Worm (Caenorhabditis elegans) whole organism, midembryonic: ENCODE measurements around the gene K03B8.4.

Source experiments
- T22C8.4 ChIP-seq: fragments of 200-800 bp; sonication (Bioruptor generic); IDR thresholded peaks from 2 replicates; pipeline ENCODE4 v1.3.6; 2022; ENCODE audit warnings: missing genetic modification characterization, missing compliant biosample characterization
- cog-1 ChIP-seq: sonication (generic microtip); optimal IDR thresholded peaks from 2 replicates; lab custom pipeline; 2016; ENCODE audit warnings: missing genetic modification characterization, missing compliant biosample characterization
- flt-1 ChIP-seq: fragments of 200-800 bp; sonication (Bioruptor generic); IDR thresholded peaks from 2 replicates; pipeline ENCODE4 v1.3.6; 2022; ENCODE audit warnings: missing genetic modification characterization, missing compliant biosample characterization
- klf-2 ChIP-seq: fragments of 200-800 bp; sonication (Bioruptor generic); conservative IDR thresholded peaks from 2 replicates; pipeline ENCODE4 v1.3.6; 2022; ENCODE audit warnings: missing genetic modification reagents, missing genetic modification characterization, missing compliant biosample characterization
- med-1 ChIP-seq: sonication (generic microtip); optimal IDR thresholded peaks from 2 replicates; lab custom pipeline; 2017; ENCODE audit warnings: missing genetic modification characterization, mild to moderate bottlenecking, missing compliant biosample characterization, antibody characterized with exemption, missing genetic modification reagents; ENCODE audit not compliant: insufficient read depth
- ztf-23 ChIP-seq: fragments of 200-800 bp; sonication (Bioruptor generic); IDR thresholded peaks from 2 replicates; pipeline ENCODE4 v1.3.6; 2022; ENCODE audit warnings: missing genetic modification reagents, missing genetic modification characterization, missing compliant biosample characterization
- ztf-29 ChIP-seq: fragments of 200-800 bp; sonication (Bioruptor generic); IDR thresholded peaks from 2 replicates; pipeline ENCODE4 v1.3.6; 2022; ENCODE audit warnings: missing genetic modification reagents, missing genetic modification characterization, missing compliant biosample characterization

ce11 chrV:11424565-11424964, 29.6 kb upstream of the K03B8.4 start, which contains the start of gene T26H10.2:
- no peak for TF ChIP-seq T22C8.4 (GFP tag; lab: Robert Waterston, UW)
- TF ChIP-seq ztf-29 (GFP tag; lab: Robert Waterston, UW), result no peak
- TF ChIP-seq klf-2 (GFP tag; lab: Robert Waterston, UW), result no peak
- no peak for TF ChIP-seq ztf-23 (GFP tag; lab: Robert Waterston, UW)
- no peak for TF ChIP-seq flt-1 (GFP tag; lab: Robert Waterston, UW)
- no peak for TF ChIP-seq med-1 (GFP tag; lab: Kevin White, UChicago)
- TF ChIP-seq cog-1 (tag; lab: Kevin White, UChicago), result no peak
